Fruit fly (Drosophila melanogaster) whole organism, embryonic: ENCODE results near the gene Mics1.
A peak's percentile ranks its signal among the peaks of the same experiment; 100 is the strongest.

Experiments used
- Abd-B ChIP-seq: fragments of 200-800 bp; sonication (Bioruptor generic); optimal IDR thresholded peaks from 2 replicates; lab custom pipeline; 2018; ENCODE audit warnings: missing biosample characterization, mild to moderate bottlenecking, missing genetic modification characterization, moderate library complexity
- Awh ChIP-seq: fragments of 200-800 bp; sonication (Bioruptor generic); IDR thresholded peaks from 2 replicates; pipeline ENCODE4, ENCODE4 v1.3.6; 2022; ENCODE audit warnings: missing biosample characterization, missing genetic modification characterization
- CG10267 ChIP-seq: fragments of 200-800 bp; sonication (Bioruptor generic); optimal IDR thresholded peaks from 2 replicates; lab custom pipeline; 2018; ENCODE audit warnings: missing biosample characterization, mild to moderate bottlenecking, missing genetic modification characterization, moderate library complexity
- CG10979 ChIP-seq: fragments of 200-800 bp; sonication (Bioruptor generic); optimal IDR thresholded peaks from 2 replicates; lab custom pipeline; 2018; ENCODE audit warnings: missing biosample characterization, mild to moderate bottlenecking, missing genetic modification characterization, moderate library complexity
- CG11695 ChIP-seq: fragments of 200-800 bp; sonication (Bioruptor generic); IDR thresholded peaks from 3 replicates; pipeline ENCODE4 v1.3.6; 2022; ENCODE audit warnings: missing biosample characterization, missing genetic modification characterization
- CG12769 ChIP-seq: fragments of 200-800 bp; sonication (Bioruptor generic); optimal IDR thresholded peaks from 2 replicates; lab custom pipeline; 2019; ENCODE audit warnings: missing biosample characterization, mild to moderate bottlenecking, missing genetic modification characterization, moderate library complexity
- CG12942 ChIP-seq: fragments of 200-800 bp; sonication (Bioruptor generic); optimal IDR thresholded peaks from 3 replicates; lab custom pipeline; 2016; ENCODE audit warnings: missing biosample characterization, missing genetic modification characterization
- CG15073 ChIP-seq: fragments of 200-800 bp; sonication (Bioruptor generic); optimal IDR thresholded peaks from 2 replicates; lab custom pipeline; 2016; ENCODE audit warnings: missing biosample characterization, missing genetic modification characterization
- CG17186 ChIP-seq: fragments of 200-800 bp; sonication (Bioruptor generic); optimal IDR thresholded peaks from 3 replicates; lab custom pipeline; 2017; ENCODE audit warnings: missing biosample characterization, missing genetic modification reagents, missing genetic modification characterization
- CG17328 ChIP-seq: fragments of 200-800 bp; sonication (Bioruptor generic); IDR thresholded peaks from 2 replicates; pipeline ENCODE4 v1.3.6; 2022; ENCODE audit warnings: missing biosample characterization, missing genetic modification characterization
- CG17361 ChIP-seq: fragments of 200-800 bp; sonication (Bioruptor generic); IDR thresholded peaks from 3 replicates; pipeline ENCODE4 v1.3.6; 2022; ENCODE audit warnings: missing biosample characterization, missing genetic modification characterization
- CG1832 ChIP-seq: fragments of 200-800 bp; sonication (Bioruptor generic); optimal IDR thresholded peaks from 2 replicates; lab custom pipeline; 2017; ENCODE audit warnings: missing biosample characterization, mild to moderate bottlenecking, missing genetic modification characterization, inconsistent platforms
- CG2199 ChIP-seq: fragments of 200-800 bp; sonication (Bioruptor generic); IDR thresholded peaks from 3 replicates; pipeline ENCODE4 v1.3.6; 2022; ENCODE audit warnings: missing biosample characterization, missing genetic modification characterization
- CG4707 ChIP-seq: fragments of 200-800 bp; sonication (Bioruptor generic); optimal IDR thresholded peaks from 2 replicates; lab custom pipeline; 2018; ENCODE audit warnings: missing biosample characterization, mild to moderate bottlenecking, missing genetic modification characterization, moderate library complexity
- CG6765 ChIP-seq: fragments of 200-800 bp; sonication (Bioruptor generic); optimal IDR thresholded peaks from 3 replicates; lab custom pipeline; 2017; ENCODE audit warnings: missing biosample characterization, mild to moderate bottlenecking, missing genetic modification characterization
- CG7357 ChIP-seq: fragments of 200-800 bp; sonication (Bioruptor generic); IDR thresholded peaks from 3 replicates; pipeline ENCODE4 v1.3.6; 2022; ENCODE audit warnings: missing biosample characterization, missing genetic modification characterization
- CG8089 ChIP-seq: fragments of 200-800 bp; sonication (Bioruptor generic); optimal IDR thresholded peaks from 3 replicates; lab custom pipeline; 2016; ENCODE audit warnings: missing biosample characterization, missing genetic modification characterization
- CG8290 ChIP-seq, 3 experiments: fragments of 200-800 bp; sonication (Bioruptor generic); optimal IDR thresholded peaks; 2 replicates each; lab custom pipeline; 2016 to 2019; ENCODE audit warnings: missing biosample characterization in 3 of 3, missing genetic modification characterization in 3 of 3, mild to moderate bottlenecking in 2 of 3, moderate library complexity in 1 of 3
- CG8765 ChIP-seq: fragments of 200-800 bp; sonication (Bioruptor generic); IDR thresholded peaks from 2 replicates; pipeline ENCODE4 v1.3.6; 2022; ENCODE audit warnings: missing biosample characterization, missing genetic modification characterization
- D ChIP-seq, 2 experiments: fragments of 200-800 bp in 1 of 2; fragments of >200 bp in 1 of 2; sonication (Bioruptor generic) in 1 of 2; optimal IDR thresholded peaks; 2 replicates in 1 of 2; 3 replicates in 1 of 2; lab custom pipeline; 2017; ENCODE audit warnings: mild to moderate bottlenecking in 1 of 2, missing biosample characterization in 1 of 2, missing genetic modification characterization in 1 of 2, missing genetic modification reagents in 1 of 2
- Deaf1 ChIP-seq: fragments of 200-800 bp; optimal IDR thresholded peaks from 3 replicates; lab custom pipeline; 2019; ENCODE audit warnings: missing biosample characterization, mild to moderate bottlenecking, missing genetic modification characterization, moderate library complexity
- Dref ChIP-seq: fragments of 200-800 bp; sonication (Bioruptor generic); IDR thresholded peaks from 2 replicates; pipeline ENCODE4 v1.3.6; 2022; ENCODE audit warnings: missing biosample characterization, missing genetic modification characterization
- Drgx ChIP-seq: fragments of 200-800 bp; sonication (Bioruptor generic); IDR thresholded peaks from 2 replicates; pipeline ENCODE4 v1.3.6; 2022; ENCODE audit warnings: missing biosample characterization, missing genetic modification characterization
- Eip74EF ChIP-seq, 2 experiments: fragments of 200-800 bp in 1 of 2; fragments of >200 bp in 1 of 2; sonication (Bioruptor generic) in 1 of 2; optimal IDR thresholded peaks; 2 replicates each; lab custom pipeline; 2017 to 2019; ENCODE audit warnings: missing biosample characterization in 2 of 2, missing genetic modification characterization in 2 of 2, mild to moderate bottlenecking in 1 of 2, moderate library complexity in 1 of 2
- Jarid2 ChIP-seq: fragments of 200-800 bp; sonication (Bioruptor generic); optimal IDR thresholded peaks from 3 replicates; lab custom pipeline; 2017; ENCODE audit warnings: mild to moderate bottlenecking, missing biosample characterization, missing genetic modification reagents, missing genetic modification characterization
- Lim3 ChIP-seq: fragments of 200-800 bp; sonication (Bioruptor generic); IDR thresholded peaks from 2 replicates; pipeline ENCODE4 v1.3.6; 2022; ENCODE audit warnings: missing biosample characterization, missing genetic modification characterization
- Max ChIP-seq: fragments of 200-800 bp; sonication (Bioruptor generic); optimal IDR thresholded peaks from 2 replicates; lab custom pipeline; 2016; ENCODE audit warnings: missing biosample characterization, mild to moderate bottlenecking, missing genetic modification characterization
- Meics ChIP-seq: fragments of 200-800 bp; sonication (Bioruptor generic); optimal IDR thresholded peaks from 2 replicates; lab custom pipeline; 2017; ENCODE audit warnings: missing biosample characterization, mild to moderate bottlenecking, missing genetic modification characterization
- Nf-YA ChIP-seq: fragments of 200-800 bp; sonication (Bioruptor generic); IDR thresholded peaks from 2 replicates; pipeline ENCODE4 v1.3.6; 2022; ENCODE audit warnings: missing biosample characterization, missing genetic modification characterization
- ash1 ChIP-seq: fragments of 200-800 bp; sonication (Bioruptor generic); optimal IDR thresholded peaks from 2 replicates; lab custom pipeline; 2018; ENCODE audit warnings: missing biosample characterization, mild to moderate bottlenecking, missing genetic modification characterization
- btn ChIP-seq: fragments of 200-800 bp; sonication (Bioruptor generic); optimal IDR thresholded peaks from 2 replicates; lab custom pipeline; 2016; ENCODE audit warnings: missing biosample characterization, missing genetic modification characterization
- chinmo ChIP-seq: fragments of 200-800 bp; sonication (Bioruptor generic); IDR thresholded peaks from 4 replicates; pipeline ENCODE4 v1.3.6; 2022; ENCODE audit warnings: missing biosample characterization, missing genetic modification characterization; ENCODE audit not compliant: partially characterized antibody
- croc ChIP-seq: fragments of 200-800 bp; sonication (Bioruptor generic); conservative IDR thresholded peaks from 3 replicates; pipeline ENCODE4 v1.3.6; 2022; ENCODE audit warnings: missing biosample characterization, missing genetic modification characterization
- crp ChIP-seq, 2 experiments: fragments of 200-800 bp; sonication (Bioruptor generic); optimal IDR thresholded peaks; 2 replicates in 1 of 2; 3 replicates in 1 of 2; lab custom pipeline; 2017; ENCODE audit warnings: missing biosample characterization in 2 of 2, missing genetic modification characterization in 2 of 2, mild to moderate bottlenecking in 1 of 2, moderate library complexity in 1 of 2
- dati ChIP-seq: fragments of 200-800 bp; sonication (Bioruptor generic); IDR thresholded peaks from 2 replicates; pipeline ENCODE4 v1.3.6; 2022; ENCODE audit warnings: missing biosample characterization, missing genetic modification characterization
- dimm ChIP-seq: fragments of 200-800 bp; sonication (Bioruptor generic); IDR thresholded peaks from 2 replicates; pipeline ENCODE4 v1.3.6; 2022; ENCODE audit warnings: missing biosample characterization, missing genetic modification characterization
- dm ChIP-seq: fragments of 200-800 bp; sonication (Bioruptor generic); optimal IDR thresholded peaks from 3 replicates; lab custom pipeline; 2016; ENCODE audit warnings: missing biosample characterization, missing genetic modification characterization
- emc ChIP-seq: fragments of 200-800 bp; sonication (Bioruptor generic); optimal IDR thresholded peaks from 2 replicates; lab custom pipeline; 2016; ENCODE audit warnings: missing biosample characterization, missing genetic modification characterization
- ewg ChIP-seq: fragments of 200-800 bp; sonication (Bioruptor generic); optimal IDR thresholded peaks from 3 replicates; lab custom pipeline; 2017; ENCODE audit warnings: mild to moderate bottlenecking, missing biosample characterization, missing genetic modification reagents, missing genetic modification characterization
- fd64A ChIP-seq: fragments of 200-800 bp; sonication (Bioruptor generic); optimal IDR thresholded peaks from 3 replicates; lab custom pipeline; 2018; ENCODE audit warnings: missing biosample characterization, mild to moderate bottlenecking, missing genetic modification characterization
- jumu ChIP-seq: fragments of 200-800 bp; sonication (Bioruptor generic); optimal IDR thresholded peaks from 3 replicates; lab custom pipeline; 2016; ENCODE audit warnings: missing biosample characterization, missing genetic modification characterization
- nau ChIP-seq: fragments of 200-800 bp; sonication (Bioruptor generic); optimal IDR thresholded peaks from 3 replicates; lab custom pipeline; 2017; ENCODE audit warnings: missing biosample characterization, mild to moderate bottlenecking, missing genetic modification characterization, missing genetic modification reagents
- nom ChIP-seq: fragments of 200-800 bp; sonication (Bioruptor generic); optimal IDR thresholded peaks from 2 replicates; lab custom pipeline; 2017; ENCODE audit warnings: missing biosample characterization, missing genetic modification characterization, mild to moderate bottlenecking, moderate library complexity, missing genetic modification reagents
- oc ChIP-seq: fragments of 200-800 bp; sonication (Bioruptor generic); optimal IDR thresholded peaks from 2 replicates; lab custom pipeline; 2018; ENCODE audit warnings: missing biosample characterization, mild to moderate bottlenecking, missing genetic modification characterization, moderate library complexity
- org-1 ChIP-seq: fragments of 200-800 bp; sonication (Bioruptor generic); optimal IDR thresholded peaks from 2 replicates; lab custom pipeline; 2017; ENCODE audit warnings: missing biosample characterization, missing genetic modification characterization
- sob ChIP-seq: fragments of 200-800 bp; sonication (Bioruptor generic); IDR thresholded peaks from 2 replicates; pipeline ENCODE4 v1.3.6; 2022; ENCODE audit warnings: missing biosample characterization, missing genetic modification characterization
- tio ChIP-seq: fragments of 200-800 bp; sonication (Bioruptor generic); optimal IDR thresholded peaks from 2 replicates; lab custom pipeline; 2017; ENCODE audit warnings: missing biosample characterization, missing genetic modification characterization, inconsistent platforms
- twi ChIP-seq: fragments of 200-800 bp; optimal IDR thresholded peaks from 2 replicates; lab custom pipeline; 2019; ENCODE audit warnings: missing biosample characterization, mild to moderate bottlenecking, missing genetic modification characterization, moderate library complexity
- unpg ChIP-seq: fragments of 200-800 bp; sonication (Bioruptor generic); optimal IDR thresholded peaks from 3 replicates; lab custom pipeline; 2018; ENCODE audit warnings: missing biosample characterization, mild to moderate bottlenecking, missing genetic modification characterization, moderate library complexity

The Mics1 gene

DNA sequence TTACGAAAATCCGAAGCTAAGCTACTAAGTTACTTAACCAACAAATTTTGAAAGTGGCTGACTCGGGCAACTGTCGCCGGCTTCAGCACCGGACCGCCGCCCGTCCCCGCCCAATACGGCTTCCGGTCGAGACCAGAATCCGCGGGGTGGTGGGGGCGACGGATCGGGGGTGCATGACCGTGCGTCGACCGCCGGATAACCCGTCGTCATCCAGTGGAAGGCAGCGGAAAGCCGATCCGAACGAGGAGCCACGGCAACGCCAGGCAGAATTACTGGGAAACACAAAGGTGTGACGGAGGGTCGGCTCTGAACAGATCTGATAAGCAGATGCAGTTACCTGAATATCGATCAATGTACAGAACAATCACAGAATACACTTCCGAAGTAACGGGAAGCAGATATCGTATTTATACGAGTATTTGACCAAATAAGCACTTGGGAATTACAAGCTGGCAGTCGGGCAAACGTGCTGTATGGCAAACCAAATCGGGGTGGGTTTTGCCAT is 27.5 kb downstream of the Mics1 start (continued):
- peak; percentile 80 for TF ChIP-seq Deaf1 (tag; lab: Kevin White, UChicago)
- TF ChIP-seq CG17328 (GFP tag; lab: Robert Waterston, UW) = peak; percentile 67
- TF ChIP-seq Jarid2 = no peak
- peak; percentile 62 for TF ChIP-seq CG8290 (GFP tag; optimal IDR thresholded peaks at IDR 0.05; lab: Kevin White, UChicago)
- peak; percentile 31 to 94 for TF ChIP-seq CG8290 (tag; optimal IDR thresholded peaks at IDR 0.05; lab: Kevin White, UChicago)
- TF ChIP-seq CG7357 (GFP tag; lab: Robert Waterston, UW) = peak; percentile 39; the same call in 1 of the 3 replicates
- TF ChIP-seq CG12769 (tag; lab: Kevin White, UChicago) = peak; percentile 99
- no peak for TF ChIP-seq CG17361
- peak; percentile 91 for TF ChIP-seq nom (GFP tag; lab: Kevin White, UChicago)
- TF ChIP-seq oc = peak; percentile 88
- TF ChIP-seq ewg (GFP tag; lab: Kevin White, UChicago) = peak; percentile 7
- TF ChIP-seq Meics (GFP tag; lab: Kevin White, UChicago) = peak; percentile 43
- no peak for TF ChIP-seq Lim3 (GFP tag; lab: Robert Waterston, UW)
- TF ChIP-seq CG8089 (GFP tag; lab: Kevin White, UChicago) = peak; percentile 46
- TF ChIP-seq dimm (GFP tag; lab: Robert Waterston, UW) = 0 out of 2 replicates have a peak, but pooled peaks have one; percentile 27
- TF ChIP-seq CG4707 (GFP tag; lab: Kevin White, UChicago) = peak; percentile 78
- no peak for TF ChIP-seq dati (GFP tag; lab: Robert Waterston, UW)
- no peak for TF ChIP-seq tio (GFP tag; lab: Kevin White, UChicago)
- no peak for TF ChIP-seq crp (GFP tag; optimal IDR thresholded peaks at IDR 0.05; lab: Kevin White, UChicago)
- TF ChIP-seq CG10267 = no peak
- peak; percentile 51 for TF ChIP-seq org-1 (GFP tag; lab: Kevin White, UChicago)
- peak; percentile 26 for TF ChIP-seq CG17186 (GFP tag; lab: Kevin White, UChicago)
- no peak for TF ChIP-seq Max
- TF ChIP-seq Abd-B (GFP tag; lab: Kevin White, UChicago) = no peak
- peak; percentile 74 for TF ChIP-seq jumu (GFP tag; lab: Kevin White, UChicago)
- TF ChIP-seq emc (GFP tag; lab: Kevin White, UChicago) = no peak
- TF ChIP-seq Dref (GFP tag; lab: Robert Waterston, UW) = peak; percentile 42
- TF ChIP-seq Drgx = peak; percentile 52
- TF ChIP-seq chinmo = peak; percentile 100
- TF ChIP-seq ash1 (GFP tag; lab: Kevin White, UChicago) = peak; percentile 12
- TF ChIP-seq CG8765 = peak; percentile 50
- no peak for TF ChIP-seq croc
- TF ChIP-seq D (optimal IDR thresholded peaks at IDR 0.05; lab: Kevin White, UChicago) = no peak
- TF ChIP-seq D (GFP tag; optimal IDR thresholded peaks at IDR 0.05; lab: Kevin White, UChicago) = peak; percentile 36
- TF ChIP-seq Awh (GFP tag; lab: Robert Waterston, UW) = peak; percentile 65
- peak; percentile 55 for TF ChIP-seq btn (GFP tag; lab: Kevin White, UChicago)
- peak; percentile 47; the same call in 2 of the 3 replicates for TF ChIP-seq CG11695 (GFP tag; lab: Robert Waterston, UW)
- TF ChIP-seq unpg (GFP tag; lab: Kevin White, UChicago) = peak; percentile 51
- TF ChIP-seq CG10979 (tag; lab: Kevin White, UChicago) = peak; percentile 34
- peak; percentile 79 for TF ChIP-seq nau (GFP tag; lab: Kevin White, UChicago)
- TF ChIP-seq CG6765 (GFP tag; lab: Kevin White, UChicago) = peak; percentile 49
- TF ChIP-seq CG1832 (GFP tag; lab: Kevin White, UChicago) = no peak
- peak; percentile 77 for TF ChIP-seq sob (GFP tag; lab: Robert Waterston, UW)
- TF ChIP-seq CG12942 (GFP tag; lab: Kevin White, UChicago) = no peak
- TF ChIP-seq CG2199 (GFP tag; lab: Robert Waterston, UW) = peak; percentile 74; the same call in 2 of the 3 replicates
- TF ChIP-seq CG15073 (GFP tag; lab: Kevin White, UChicago) = no peak
- TF ChIP-seq Eip74EF (GFP tag; optimal IDR thresholded peaks at IDR 0.05; lab: Kevin White, UChicago) = peak in 1 of 2 experiments; percentile 86
- TF ChIP-seq Nf-YA (GFP tag; lab: Robert Waterston, UW) = peak; percentile 29; the same call in 1 of the 2 replicates
- TF ChIP-seq twi (tag; lab: Kevin White, UChicago) = peak; percentile 30
- peak; percentile 87 for TF ChIP-seq fd64A (GFP tag; lab: Kevin White, UChicago)
- TF ChIP-seq dm (GFP tag; lab: Kevin White, UChicago) = peak; percentile 35
